Fruit fly (Drosophila melanogaster): ENCODE results near the gene CG32147.

DNA sequence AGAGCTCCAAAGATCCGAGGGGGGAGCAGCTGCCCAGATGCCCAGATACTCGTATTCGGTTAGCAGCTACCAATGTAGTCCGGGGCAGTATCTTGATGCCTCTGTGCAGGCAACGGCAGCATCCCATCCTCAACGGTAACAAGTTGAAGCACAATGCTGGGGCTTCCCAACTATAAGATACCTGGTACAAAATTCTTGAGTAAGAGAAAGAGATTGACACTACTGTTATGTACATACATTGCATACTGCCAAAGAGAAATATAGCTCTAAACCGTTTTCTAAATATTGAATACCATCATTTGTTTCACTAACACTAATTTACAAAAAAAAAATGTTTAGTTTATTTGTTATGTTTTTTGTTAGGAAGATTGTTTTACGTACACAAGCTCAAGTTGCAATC, 45.8 kb upstream of the CG32147 start:
- no peak for TF ChIP-seq gl (tag; optimal IDR thresholded peaks at IDR 0.05)
- no peak for TF ChIP-seq CG10348 (GFP tag; IDR thresholded peaks at IDR 0.05)
- TF ChIP-seq Snoo (tag; optimal IDR thresholded peaks at IDR 0.05) = no peak
- TF ChIP-seq CG32121 (GFP tag; IDR thresholded peaks at IDR 0.05) = no peak
- no peak for TF ChIP-seq CG13204 (GFP tag; optimal IDR thresholded peaks at IDR 0.05)
- TF ChIP-seq CG4496 (GFP tag; IDR thresholded peaks at IDR 0.05) = no peak
- no peak for TF ChIP-seq D1 (tag; optimal IDR thresholded peaks at IDR 0.05)
- peak; percentile 37 for TF ChIP-seq CG8301 (tag; optimal IDR thresholded peaks at IDR 0.05)
- no peak for TF ChIP-seq CG15710 (tag; optimal IDR thresholded peaks at IDR 0.05)
- no peak for TF ChIP-seq Pif1A (GFP tag; optimal IDR thresholded peaks at IDR 0.05)
